Worm (Caenorhabditis elegans) whole organism, L3 larva: ENCODE data around the gene C47D12.2.
A peak's percentile ranks its signal among the peaks of the same experiment; 100 is the strongest.

Source experiments
- R02D3.7 ChIP-seq: fragments of 150-350 bp; optimal IDR thresholded peaks from 2 replicates; lab custom pipeline; 2014; ENCODE audit warnings: missing biosample characterization, missing genetic modification characterization
- aly-2 ChIP-seq: fragments of 150-350 bp; optimal IDR thresholded peaks from 2 replicates; lab custom pipeline; 2014; ENCODE audit warnings: missing biosample characterization, missing genetic modification characterization
- ama-1 ChIP-seq: fragments of 150-350 bp; optimal IDR thresholded peaks from 2 replicates; lab custom pipeline; 2018
- ceh-16 ChIP-seq: sonication (generic microtip); optimal IDR thresholded peaks from 2 replicates; lab custom pipeline; 2017; ENCODE audit warnings: missing biosample characterization, missing genetic modification characterization
- ceh-28 ChIP-seq: fragments of 150-350 bp; optimal IDR thresholded peaks from 2 replicates; lab custom pipeline; 2014; ENCODE audit warnings: missing biosample characterization, missing genetic modification reagents, missing genetic modification characterization
- daf-12 ChIP-seq: fragments of 150-350 bp; optimal IDR thresholded peaks from 2 replicates; lab custom pipeline; 2014; ENCODE audit warnings: missing biosample characterization, missing genetic modification reagents, missing genetic modification characterization
- egl-27 ChIP-seq: sonication (generic microtip); optimal IDR thresholded peaks from 4 replicates; lab custom pipeline; 2017; ENCODE audit warnings: missing biosample characterization, missing genetic modification reagents, missing genetic modification characterization
- egl-5 ChIP-seq: fragments of 150-350 bp; optimal IDR thresholded peaks from 2 replicates; lab custom pipeline; 2017; ENCODE audit warnings: missing biosample characterization, missing genetic modification reagents, missing genetic modification characterization, inconsistent platforms
- elt-1 ChIP-seq: fragments of 150-350 bp; optimal IDR thresholded peaks from 2 replicates; lab custom pipeline; 2014; ENCODE audit warnings: missing biosample characterization, missing genetic modification characterization
- elt-2 ChIP-seq: sonication (generic microtip); optimal IDR thresholded peaks from 2 replicates; lab custom pipeline; 2016; ENCODE audit warnings: missing genetic modification reagents, mild to moderate bottlenecking, missing genetic modification characterization, missing compliant biosample characterization
- elt-3 ChIP-seq, 3 experiments: fragments of 150-350 bp in 1 of 3; sonication (generic microtip) in 2 of 3; optimal IDR thresholded peaks; 2 replicates in 2 of 3; 4 replicates in 1 of 3; lab custom pipeline; 2014 to 2017; ENCODE audit warnings: missing biosample characterization in 3 of 3, missing genetic modification characterization in 3 of 3
- eor-1 ChIP-seq, 2 experiments: fragments of 150-350 bp; optimal IDR thresholded peaks; 2 replicates each; lab custom pipeline; 2014 to 2018; ENCODE audit warnings: missing biosample characterization in 2 of 2, missing genetic modification characterization in 2 of 2
- fkh-10 ChIP-seq: sonication (generic microtip); optimal IDR thresholded peaks from 2 replicates; lab custom pipeline; 2017; ENCODE audit warnings: missing biosample characterization, missing genetic modification reagents, missing genetic modification characterization
- fkh-2 ChIP-seq: fragments of 150-350 bp; optimal IDR thresholded peaks from 2 replicates; lab custom pipeline; 2014; ENCODE audit warnings: missing biosample characterization, missing genetic modification reagents, missing genetic modification characterization
- fos-1 ChIP-seq: fragments of 150-350 bp; optimal IDR thresholded peaks from 2 replicates; lab custom pipeline; 2014; ENCODE audit warnings: missing biosample characterization, missing genetic modification characterization
- hmg-11 ChIP-seq: sonication (generic microtip); optimal IDR thresholded peaks from 2 replicates; lab custom pipeline; 2016; ENCODE audit warnings: missing genetic modification characterization, missing compliant biosample characterization
- lin-15B ChIP-seq: fragments of 150-350 bp; optimal IDR thresholded peaks from 2 replicates; lab custom pipeline; 2014; ENCODE audit warnings: missing biosample characterization, missing genetic modification characterization
- lin-39 ChIP-seq: fragments of 150-350 bp; optimal IDR thresholded peaks from 2 replicates; lab custom pipeline; 2018; ENCODE audit warnings: missing biosample characterization, missing genetic modification reagents, missing genetic modification characterization
- mdl-1 ChIP-seq: fragments of 150-350 bp; optimal IDR thresholded peaks from 2 replicates; lab custom pipeline; 2014; ENCODE audit warnings: missing biosample characterization, missing genetic modification characterization
- mml-1 ChIP-seq: fragments of 150-350 bp; sonication (generic microtip); optimal IDR thresholded peaks from 3 replicates; lab custom pipeline; 2014; ENCODE audit warnings: missing biosample characterization, missing genetic modification characterization
- nfya-1 ChIP-seq: sonication (generic microtip); optimal IDR thresholded peaks from 2 replicates; lab custom pipeline; 2017; ENCODE audit warnings: missing genetic modification characterization, mild to moderate bottlenecking, missing compliant biosample characterization, antibody characterized with exemption, moderate library complexity; ENCODE audit not compliant: insufficient read depth
- nhr-12 ChIP-seq: fragments of 150-350 bp; optimal IDR thresholded peaks from 2 replicates; lab custom pipeline; 2014; ENCODE audit warnings: missing biosample characterization, missing genetic modification characterization
- nhr-23 ChIP-seq: fragments of 150-350 bp; optimal IDR thresholded peaks from 2 replicates; lab custom pipeline; 2014; ENCODE audit warnings: missing biosample characterization, missing genetic modification reagents, missing genetic modification characterization
- nhr-25 ChIP-seq: sonication (generic microtip); optimal IDR thresholded peaks from 2 replicates; lab custom pipeline; 2017; ENCODE audit warnings: missing biosample characterization, missing genetic modification characterization
- nhr-67 ChIP-seq: fragments of 150-350 bp; optimal IDR thresholded peaks from 2 replicates; lab custom pipeline; 2014; ENCODE audit warnings: missing biosample characterization, missing genetic modification characterization
- nhr-76 ChIP-seq: fragments of 150-350 bp; sonication (generic microtip); optimal IDR thresholded peaks from 5 replicates; lab custom pipeline; 2014; ENCODE audit warnings: missing biosample characterization, missing genetic modification characterization
- nhr-77 ChIP-seq: fragments of 150-350 bp; optimal IDR thresholded peaks from 2 replicates; lab custom pipeline; 2014; ENCODE audit warnings: missing biosample characterization, missing genetic modification characterization
- pha-4 ChIP-seq: fragments of 150-350 bp; optimal IDR thresholded peaks from 2 replicates; lab custom pipeline; 2014; ENCODE audit warnings: missing biosample characterization, missing genetic modification reagents, missing genetic modification characterization
- pqm-1 ChIP-seq: fragments of 150-350 bp; optimal IDR thresholded peaks from 2 replicates; lab custom pipeline; 2017; ENCODE audit warnings: missing biosample characterization, missing genetic modification characterization, inconsistent platforms
- sea-2 ChIP-seq: fragments of 150-350 bp; sonication (generic microtip); optimal IDR thresholded peaks from 4 replicates; lab custom pipeline; 2014; ENCODE audit warnings: missing biosample characterization, missing genetic modification reagents, missing genetic modification characterization
- snpc-4 ChIP-seq: fragments of 150-350 bp; optimal IDR thresholded peaks from 2 replicates; lab custom pipeline; 2014; ENCODE audit warnings: missing biosample characterization, missing genetic modification characterization
- tbx-2 ChIP-seq: sonication (generic microtip); optimal IDR thresholded peaks from 2 replicates; lab custom pipeline; 2016; ENCODE audit warnings: mild to moderate bottlenecking, missing genetic modification characterization, missing compliant biosample characterization
- unc-39 ChIP-seq: sonication (generic microtip); optimal IDR thresholded peaks from 4 replicates; lab custom pipeline; 2017; ENCODE audit warnings: missing biosample characterization, missing genetic modification characterization
- unc-62 ChIP-seq: fragments of 150-350 bp; sonication (generic microtip); optimal IDR thresholded peaks from 4 replicates; lab custom pipeline; 2014; ENCODE audit warnings: missing biosample characterization, missing genetic modification reagents, missing genetic modification characterization
- ztf-11 ChIP-seq: fragments of 150-350 bp; optimal IDR thresholded peaks from 2 replicates; lab custom pipeline; 2014; ENCODE audit warnings: missing biosample characterization, missing genetic modification characterization
- ztf-4 ChIP-seq: fragments of 150-350 bp; optimal IDR thresholded peaks from 2 replicates; lab custom pipeline; 2014; ENCODE audit warnings: missing biosample characterization, missing genetic modification characterization

Gene C47D12.2

ce11 chrII:11724362-11724761 lies 48.3 kb downstream of the C47D12.2 start:
- no peak for TF ChIP-seq nhr-77 (tag; lab: Kevin White, UChicago)
- no peak for TF ChIP-seq nhr-25 (tag; lab: Kevin White, UChicago)
- TF ChIP-seq fkh-10 (GFP tag; lab: Kevin White, UChicago) = peak; percentile 51
- TF ChIP-seq nhr-12 = no peak
- TF ChIP-seq daf-12 (tag; lab: Kevin White, UChicago) = no peak
- TF ChIP-seq hmg-11 (tag; lab: Kevin White, UChicago) = peak; percentile 26
- peak; percentile 20 for TF ChIP-seq lin-15B (tag; lab: Kevin White, UChicago)
- no peak for TF ChIP-seq unc-39 (tag; lab: Kevin White, UChicago)
- no peak for TF ChIP-seq egl-5 (tag; lab: Kevin White, UChicago)
- TF ChIP-seq elt-1 = no peak
- TF ChIP-seq lin-39 (tag; lab: Kevin White, UChicago) = peak; percentile 75
- peak; percentile 15 for TF ChIP-seq pha-4 (tag; lab: Kevin White, UChicago)
- TF ChIP-seq aly-2 (tag; lab: Kevin White, UChicago) = no peak
- TF ChIP-seq elt-3 (tag; optimal IDR thresholded peaks at IDR 0.05; lab: Kevin White, UChicago) = no peak
- peak; percentile 68 for TF ChIP-seq nfya-1
- no peak for TF ChIP-seq fkh-2 (tag; lab: Kevin White, UChicago)

- no peak for TF ChIP-seq nfya-1
- TF ChIP-seq nhr-12 = no peak
- TF ChIP-seq tbx-2 (tag; lab: Kevin White, UChicago) = no peak
- no peak for TF ChIP-seq fkh-2 (tag; lab: Kevin White, UChicago)
- TF ChIP-seq mml-1 (tag; lab: Kevin White, UChicago) = no peak
- TF ChIP-seq fos-1 (tag; lab: Kevin White, UChicago) = no peak
- TF ChIP-seq aly-2 (tag; lab: Kevin White, UChicago) = no peak
- no peak for TF ChIP-seq nhr-76 (tag; lab: Kevin White, UChicago)
- TF ChIP-seq hmg-11 (tag; lab: Kevin White, UChicago) = no peak
- TF ChIP-seq nhr-77 (tag; lab: Kevin White, UChicago) = no peak
- TF ChIP-seq ceh-28 (tag; lab: Kevin White, UChicago) = no peak
- no peak for TF ChIP-seq eor-1 (tag; optimal IDR thresholded peaks at IDR 0.05; lab: Kevin White, UChicago)
- TF ChIP-seq unc-62 = no peak
- no peak for TF ChIP-seq sea-2 (GFP tag; lab: Kevin White, UChicago)
- no peak for TF ChIP-seq pqm-1 (tag; lab: Kevin White, UChicago)
- no peak for TF ChIP-seq elt-3 (tag; optimal IDR thresholded peaks at IDR 0.05; lab: Kevin White, UChicago)
- TF ChIP-seq, all 47 proteins: peak for 0
Measured at ce11 chrII:11725615-11726014, 49.5 kb downstream of the C47D12.2 start.

- TF ChIP-seq fkh-10 (GFP tag; lab: Kevin White, UChicago) = no peak
- TF ChIP-seq nhr-77 (tag; lab: Kevin White, UChicago) = no peak
- no peak for TF ChIP-seq ceh-16
- no peak for TF ChIP-seq daf-12 (tag; lab: Kevin White, UChicago)
Measured at ce11 chrII:11726470-11727106, 50.5 kb downstream of the C47D12.2 start, which contains the start of gene F13D12.5. TSS of gene F13D12.5 (plus strand) at chrII:11726814.

- TF ChIP-seq ztf-11 (tag; lab: Kevin White, UChicago) = no peak
- TF ChIP-seq egl-5 (tag; lab: Kevin White, UChicago) = no peak
- no peak for TF ChIP-seq daf-12 (tag; lab: Kevin White, UChicago)
- TF ChIP-seq snpc-4 (tag; lab: Kevin White, UChicago) = no peak
- no peak for TF ChIP-seq pha-4 (tag; lab: Kevin White, UChicago)
- no peak for TF ChIP-seq ztf-4
- TF ChIP-seq, all 47 proteins: peak for 0
Measured at ce11 chrII:11727438-11727837, 51.3 kb downstream of the C47D12.2 start.

ce11 chrII:11728545-11729105 lies 52.5 kb downstream of the C47D12.2 start, which contains the start of gene alh-8:
TSS of gene alh-8 (plus strand) at chrII:11729055.
- peak; percentile 5 for TF ChIP-seq nhr-23 (tag; lab: Kevin White, UChicago)
- no peak for TF ChIP-seq R02D3.7 (tag; lab: Kevin White, UChicago)
- no peak for TF ChIP-seq fkh-2 (tag; lab: Kevin White, UChicago)
- peak; percentile 44 for TF ChIP-seq nfya-1
- TF ChIP-seq lin-15B (tag; lab: Kevin White, UChicago) = peak; percentile 14
- TF ChIP-seq lin-39 (tag; lab: Kevin White, UChicago) = peak; percentile 31
- TF ChIP-seq egl-27 (tag; lab: Kevin White, UChicago) = no peak
- peak; percentile 53 for TF ChIP-seq ama-1 (lab: Kevin White, UChicago)
- TF ChIP-seq pqm-1 (tag; lab: Kevin White, UChicago) = peak; percentile 14
- TF ChIP-seq mdl-1 = peak; percentile 92
- no peak for TF ChIP-seq ztf-4
- TF ChIP-seq nhr-67 (tag; lab: Kevin White, UChicago) = no peak
- TF ChIP-seq nhr-77 (tag; lab: Kevin White, UChicago) = peak; percentile 21
- TF ChIP-seq elt-2 (tag; lab: Kevin White, UChicago) = peak; percentile 76
- TF ChIP-seq pha-4 (tag; lab: Kevin White, UChicago) = peak; percentile 55
- no peak for TF ChIP-seq tbx-2 (tag; lab: Kevin White, UChicago)
